Worm (Caenorhabditis elegans) whole organism, L4 larva: Measurements from ENCODE around the gene elt-6.

Experiments used
- ceh-28 ChIP-seq: fragments of 150-350 bp; optimal IDR thresholded peaks from 2 replicates; lab custom pipeline; 2014; ENCODE audit warnings: missing biosample characterization, missing genetic modification reagents, missing genetic modification characterization
- dmd-8 ChIP-seq: fragments of 200-800 bp; sonication (Bioruptor generic); IDR thresholded peaks from 2 replicates; pipeline ENCODE4 v1.3.6; 2022; ENCODE audit warnings: missing genetic modification characterization, missing compliant biosample characterization
- hlh-30 ChIP-seq: sonication (generic microtip); optimal IDR thresholded peaks from 2 replicates; lab custom pipeline; 2017; ENCODE audit warnings: antibody characterized with exemption, mild to moderate bottlenecking, missing genetic modification characterization, missing compliant biosample characterization; ENCODE audit not compliant: insufficient read depth
- lin-13 ChIP-seq: fragments of 150-350 bp; optimal IDR thresholded peaks from 2 replicates; lab custom pipeline; 2014; ENCODE audit warnings: missing biosample characterization, missing genetic modification reagents, missing genetic modification characterization
- mxl-2 ChIP-seq: fragments of 200-800 bp; sonication (Bioruptor generic); conservative IDR thresholded peaks from 2 replicates; pipeline ENCODE4 v1.3.6; 2022; ENCODE audit warnings: missing genetic modification reagents, missing genetic modification characterization, missing compliant biosample characterization
- nhr-25 ChIP-seq: sonication (generic microtip); optimal IDR thresholded peaks from 2 replicates; lab custom pipeline; 2017; ENCODE audit warnings: missing genetic modification characterization, mild to moderate bottlenecking, missing compliant biosample characterization, antibody characterized with exemption, moderate library complexity, borderline replicate concordance; ENCODE audit not compliant: insufficient read depth
- nhr-28 ChIP-seq: fragments of 150-350 bp; optimal IDR thresholded peaks from 2 replicates; lab custom pipeline; 2014; ENCODE audit warnings: missing biosample characterization, missing genetic modification characterization
- unc-62 ChIP-seq, 3 experiments: fragments of 150-350 bp in 1 of 3; sonication (generic microtip); optimal IDR thresholded peaks in 2 of 3; peaks in 1 of 3; 1 replicate in 1 of 3; 2 replicates in 2 of 3; lab custom pipeline; 2014 to 2017; ENCODE audit warnings: missing biosample characterization in 3 of 3, missing genetic modification characterization in 3 of 3, missing genetic modification reagents in 3 of 3, missing genotype in 1 of 3

ce11 chrIV:1945200-1945599 lies 27.4 kb downstream of the elt-6 start:
- TF ChIP-seq mxl-2 (no peak), dmd-8 (GFP tag; lab: Robert Waterston, UW) (no peak), nhr-25 (tag; lab: Kevin White, UChicago) (no peak), unc-62 (GFP tag; optimal IDR thresholded peaks at IDR 0.05 in 1 of 2; lab: Kevin White, UChicago) (peak in 1 of 2 experiments; percentile 97), unc-62 (tag; optimal IDR thresholded peaks at IDR 0.05; lab: Kevin White, UChicago) (no peak), hlh-30 (tag; lab: Kevin White, UChicago) (no peak), nhr-28 (tag; lab: Kevin White, UChicago) (no peak), lin-13 (GFP tag; lab: Kevin White, UChicago) (no peak), ceh-28 (tag; lab: Kevin White, UChicago) (no peak)
